Comparison of ENCODE assay signal across 1 fruit fly cellular context in the genomic region with DNA sequence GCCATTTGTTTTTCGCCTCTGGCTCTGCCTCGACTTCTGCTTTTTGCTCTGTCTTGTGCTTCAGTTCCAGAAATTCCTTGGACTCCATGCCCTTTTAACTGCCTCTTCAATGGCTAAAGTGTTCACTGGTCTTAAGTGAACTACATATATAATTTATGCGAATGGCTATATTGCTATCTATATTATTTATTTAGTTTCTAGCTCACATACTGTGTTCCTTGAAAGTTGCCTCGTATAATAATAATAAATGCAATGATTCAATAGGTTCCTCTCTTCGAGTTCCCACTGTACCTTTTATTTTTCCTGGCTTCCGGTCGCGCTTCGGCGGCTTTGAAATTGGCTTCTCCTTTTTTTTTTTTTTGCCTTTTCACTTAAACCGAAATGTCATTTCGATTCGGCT.
TF ChIP-seq lines count a peak whose summit lies in the region.

No protein-coding gene starts in this region.

TF ChIP-seq in whole organism, embryonic, 481 proteins besides CTCF, POLR2A, EP300 and RAD21 (continued from another document):
- TF ChIP-seq pan (optimal IDR thresholded peaks at IDR 0.05; lab: Kevin White, UChicago) (no peak), pan (GFP tag; optimal IDR thresholded peaks at IDR 0.05 in 1 of 2, IDR thresholded peaks at IDR 0.05 in 1 of 2) (peak in 1 of 2 experiments; percentile 8), CG12391 (tag; optimal IDR thresholded peaks at IDR 0.05; lab: Kevin White, UChicago) (peak; percentile 29), Sry-β (GFP tag; optimal IDR thresholded peaks at IDR 0.05; lab: Kevin White, UChicago) (no peak), CG10979 (tag; optimal IDR thresholded peaks at IDR 0.05; lab: Kevin White, UChicago) (no peak), sqz (GFP tag; optimal IDR thresholded peaks at IDR 0.05; lab: Kevin White, UChicago) (peak; percentile 20), lilli (GFP tag; optimal IDR thresholded peaks at IDR 0.05; lab: Kevin White, UChicago) (peak; percentile 28), CG30403 (GFP tag; optimal IDR thresholded peaks at IDR 0.05; lab: Kevin White, UChicago) (peak; percentile 41), CG10209 (GFP tag; optimal IDR thresholded peaks at IDR 0.05; lab: Kevin White, UChicago) (peak; percentile 4), Oli (tag; optimal IDR thresholded peaks at IDR 0.05; lab: Kevin White, UChicago) (peak; percentile 22), CG12659 (GFP tag; optimal IDR thresholded peaks at IDR 0.05; lab: Kevin White, UChicago) (peak; percentile 10), CG10431 (GFP tag; optimal IDR thresholded peaks at IDR 0.05; lab: Kevin White, UChicago) (no peak), CG15696 (tag; optimal IDR thresholded peaks at IDR 0.05; lab: Kevin White, UChicago) (no peak), BEAF-32 (GFP tag; optimal IDR thresholded peaks at IDR 0.05; lab: Kevin White, UChicago) (no peak), CG10147 (GFP tag; optimal IDR thresholded peaks at IDR 0.05; lab: Kevin White, UChicago) (peak; percentile 17), esg (GFP tag; conservative IDR thresholded peaks at IDR 0.05; lab: Robert Waterston, UW) (peak; percentile 12; the same call in 1 of the 2 replicates), Ssrp (tag; optimal IDR thresholded peaks at IDR 0.05; lab: Kevin White, UChicago) (no peak), pho (GFP tag; optimal IDR thresholded peaks at IDR 0.05; lab: Kevin White, UChicago) (peak; percentile 9), ind (GFP tag; optimal IDR thresholded peaks at IDR 0.05; lab: Kevin White, UChicago) (peak; percentile 11), trh (GFP tag; optimal IDR thresholded peaks at IDR 0.05; lab: Kevin White, UChicago) (no peak), mam (GFP tag; optimal IDR thresholded peaks at IDR 0.05; lab: Kevin White, UChicago) (peak; percentile 26), CG1603 (tag; optimal IDR thresholded peaks at IDR 0.05; lab: Kevin White, UChicago) (peak; percentile 25), CG7556 (GFP tag; optimal IDR thresholded peaks at IDR 0.05; lab: Kevin White, UChicago) (peak; percentile 26), sens (GFP tag; lab: Kevin White, UChicago) (peak; percentile 54), grau (tag; optimal IDR thresholded peaks at IDR 0.05; lab: Kevin White, UChicago) (peak; percentile 77), PHDP (tag; optimal IDR thresholded peaks at IDR 0.05; lab: Kevin White, UChicago) (peak; percentile 42), CG31365 (tag; optimal IDR thresholded peaks at IDR 0.05; lab: Kevin White, UChicago) (no peak), Gug (GFP tag; IDR thresholded peaks at IDR 0.05; lab: Robert Waterston, UW) (0 out of 4 replicates have a peak, but pooled peaks have one; percentile 28), CG7839 (tag; optimal IDR thresholded peaks at IDR 0.05; lab: Kevin White, UChicago) (peak; percentile 11), CG10267 (tag; optimal IDR thresholded peaks at IDR 0.05; lab: Kevin White, UChicago) (no peak), chinmo (GFP tag; IDR thresholded peaks at IDR 0.05; lab: Robert Waterston, UW; ENCODE audit: partially characterized antibody) (0 out of 4 replicates have a peak, but pooled peaks have one; percentile 16), dysf (GFP tag; IDR thresholded peaks at IDR 0.05; lab: Robert Waterston, UW) (peak; percentile 67), NfI (GFP tag; optimal IDR thresholded peaks at IDR 0.05; lab: Kevin White, UChicago) (peak; percentile 4), CG17359 (tag; optimal IDR thresholded peaks at IDR 0.05; lab: Kevin White, UChicago) (peak; percentile 34), dpn (GFP tag; optimal IDR thresholded peaks at IDR 0.05; lab: Kevin White, UChicago) (peak; percentile 12 to 14), slbo (GFP tag; IDR thresholded peaks at IDR 0.05; lab: Robert Waterston, UW) (peak; percentile 59), YL-1 (GFP tag; optimal IDR thresholded peaks at IDR 0.05; lab: Kevin White, UChicago) (no peak), CG13424 (tag; optimal IDR thresholded peaks at IDR 0.05; lab: Kevin White, UChicago) (peak; percentile 46), scrt (GFP tag; optimal IDR thresholded peaks at IDR 0.05; lab: Kevin White, UChicago) (peak; percentile 8), Xrp1 (GFP tag; IDR thresholded peaks at IDR 0.05; lab: Robert Waterston, UW) (peak; percentile 31; the same call in 1 of the 2 replicates), hkb (optimal IDR thresholded peaks at IDR 0.05; lab: Kevin White, UChicago) (no peak), hkb (GFP tag; IDR thresholded peaks at IDR 0.05; lab: Robert Waterston, UW) (peak; percentile 9; the same call in 1 of the 2 replicates), Hsf (GFP tag; optimal IDR thresholded peaks at IDR 0.05; lab: Kevin White, UChicago) (peak; percentile 12), unpg (GFP tag; optimal IDR thresholded peaks at IDR 0.05; lab: Kevin White, UChicago) (peak; percentile 29), CG15269 (tag; optimal IDR thresholded peaks at IDR 0.05; lab: Kevin White, UChicago) (peak; percentile 59), Xbp1 (GFP tag; optimal IDR thresholded peaks at IDR 0.05; lab: Kevin White, UChicago) (peak; percentile 40), CG8290 (GFP tag; optimal IDR thresholded peaks at IDR 0.05; lab: Kevin White, UChicago) (no peak), CG8290 (tag; optimal IDR thresholded peaks at IDR 0.05; lab: Kevin White, UChicago) (peak in 1 of 2 experiments; percentile 31), Meics (GFP tag; optimal IDR thresholded peaks at IDR 0.05; lab: Kevin White, UChicago) (peak; percentile 49), Rfx (GFP tag; IDR thresholded peaks at IDR 0.05; lab: Robert Waterston, UW) (peak; percentile 61; the same call in 1 of the 2 replicates), Blimp-1 (GFP tag; optimal IDR thresholded peaks at IDR 0.05; lab: Kevin White, UChicago) (no peak), CG9817 (tag; optimal IDR thresholded peaks at IDR 0.05; lab: Kevin White, UChicago) (peak; percentile 46), CG5180 (GFP tag; optimal IDR thresholded peaks at IDR 0.05; lab: Kevin White, UChicago) (no peak), Hmr (GFP tag; optimal IDR thresholded peaks at IDR 0.05; lab: Kevin White, UChicago) (peak; percentile 26), row (GFP tag; IDR thresholded peaks at IDR 0.05; lab: Robert Waterston, UW) (peak; percentile 65), zen (tag; optimal IDR thresholded peaks at IDR 0.05; lab: Kevin White, UChicago) (no peak), CG9932 (GFP tag; IDR thresholded peaks at IDR 0.05; lab: Robert Waterston, UW) (0 out of 2 replicates have a peak, but pooled peaks have one; percentile 44), ranshi (GFP tag; IDR thresholded peaks at IDR 0.05; lab: Robert Waterston, UW) (peak; percentile 28; the same call in 1 of the 2 replicates), Dek (tag; optimal IDR thresholded peaks at IDR 0.05; lab: Kevin White, UChicago) (peak; percentile 23), Fer3 (tag; optimal IDR thresholded peaks at IDR 0.05; lab: Kevin White, UChicago) (peak; percentile 41), CG11398 (GFP tag; optimal IDR thresholded peaks at IDR 0.05; lab: Kevin White, UChicago) (no peak), Sox100B (GFP tag; optimal IDR thresholded peaks at IDR 0.05; lab: Kevin White, UChicago) (no peak), Dp (GFP tag; optimal IDR thresholded peaks at IDR 0.05; lab: Kevin White, UChicago) (no peak), Ptx1 (GFP tag; IDR thresholded peaks at IDR 0.05; lab: Robert Waterston, UW) (peak; percentile 14; the same call in 1 of the 2 replicates), Mad (GFP tag; optimal IDR thresholded peaks at IDR 0.05; lab: Kevin White, UChicago) (peak; percentile 2), tgo (GFP tag; IDR thresholded peaks at IDR 0.05; lab: Robert Waterston, UW) (peak; percentile 21; the same call in 1 of the 3 replicates), ems (GFP tag; optimal IDR thresholded peaks at IDR 0.05; lab: Kevin White, UChicago) (no peak), tin (GFP tag; optimal IDR thresholded peaks at IDR 0.05; lab: Kevin White, UChicago) (peak; percentile 1), CG2678 (tag; optimal IDR thresholded peaks at IDR 0.05; lab: Kevin White, UChicago) (peak; percentile 60), ewg (GFP tag; optimal IDR thresholded peaks at IDR 0.05; lab: Kevin White, UChicago) (no peak), CG17385 (GFP tag; optimal IDR thresholded peaks at IDR 0.05; lab: Kevin White, UChicago) (peak; percentile 17), Fer1 (GFP tag; optimal IDR thresholded peaks at IDR 0.05; lab: Kevin White, UChicago) (peak; percentile 42), wdn (GFP tag; IDR thresholded peaks at IDR 0.05; lab: Robert Waterston, UW) (peak; percentile 41; the same call in 1 of the 2 replicates), dmrt99B (tag; optimal IDR thresholded peaks at IDR 0.05; lab: Kevin White, UChicago) (peak; percentile 50), tap (tag; optimal IDR thresholded peaks at IDR 0.05; lab: Kevin White, UChicago) (peak; percentile 22), CG11723 (GFP tag; optimal IDR thresholded peaks at IDR 0.05; lab: Kevin White, UChicago) (no peak), CG18599 (GFP tag; optimal IDR thresholded peaks at IDR 0.05; lab: Kevin White, UChicago) (peak; percentile 81), gem (tag; optimal IDR thresholded peaks at IDR 0.05; lab: Kevin White, UChicago) (peak; percentile 56)
